Worm (Caenorhabditis elegans): ENCODE measurements around the gene chst-1.

chst-1 gene

ce11 chrII:8129495-8130010 lies 22.8 kb upstream of the chst-1 start, which contains the start of gene ulp-4:
ulp-4 (plus strand) TSS chrII:8129960.
- TF ChIP-seq madf-10 (tag; optimal IDR thresholded peaks at IDR 0.05) (no peak), nhr-80 (tag; optimal IDR thresholded peaks at IDR 0.05) (peak; percentile 66)

DNA sequence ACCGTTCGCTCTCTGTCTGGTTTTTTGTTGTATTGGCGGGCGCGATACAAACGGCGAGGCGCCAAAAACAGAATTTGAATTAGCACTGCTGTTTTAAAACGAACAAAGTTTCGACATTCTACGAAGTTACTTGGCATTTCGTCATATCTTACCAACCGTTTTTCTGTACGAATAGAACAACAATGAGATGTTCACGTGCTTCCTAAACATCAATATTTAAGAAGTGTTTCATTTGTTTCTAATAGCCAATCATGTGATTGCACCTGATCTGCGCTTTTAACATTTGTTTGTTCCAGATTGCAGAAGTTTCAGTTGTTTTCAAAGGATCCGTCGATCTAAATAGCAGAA lies 22.2 kb upstream of the chst-1 start:
- TF ChIP-seq cebp-1 (GFP tag; IDR thresholded peaks at IDR 0.05) (0 out of 2 replicates have a peak, but pooled peaks have one; percentile 29), cebp-1 (tag; optimal IDR thresholded peaks at IDR 0.05) (peak; percentile 85), B0336.3 (GFP tag; IDR thresholded peaks at IDR 0.05) (no peak), unc-62 (GFP tag; optimal IDR thresholded peaks at IDR 0.05) (no peak), efl-1 (GFP tag; optimal IDR thresholded peaks at IDR 0.05) (peak; percentile 13), him-1 (tag; optimal IDR thresholded peaks at IDR 0.05) (no peak), bed-2 (GFP tag; IDR thresholded peaks at IDR 0.05) (no peak), nfya-1 (tag; optimal IDR thresholded peaks at IDR 0.05; ENCODE audit: borderline replicate concordance, insufficient read depth) (no peak), zfh-2 (GFP tag; conservative IDR thresholded peaks at IDR 0.05) (0 out of 2 replicates have a peak, but pooled peaks have one; percentile 5)

DNA sequence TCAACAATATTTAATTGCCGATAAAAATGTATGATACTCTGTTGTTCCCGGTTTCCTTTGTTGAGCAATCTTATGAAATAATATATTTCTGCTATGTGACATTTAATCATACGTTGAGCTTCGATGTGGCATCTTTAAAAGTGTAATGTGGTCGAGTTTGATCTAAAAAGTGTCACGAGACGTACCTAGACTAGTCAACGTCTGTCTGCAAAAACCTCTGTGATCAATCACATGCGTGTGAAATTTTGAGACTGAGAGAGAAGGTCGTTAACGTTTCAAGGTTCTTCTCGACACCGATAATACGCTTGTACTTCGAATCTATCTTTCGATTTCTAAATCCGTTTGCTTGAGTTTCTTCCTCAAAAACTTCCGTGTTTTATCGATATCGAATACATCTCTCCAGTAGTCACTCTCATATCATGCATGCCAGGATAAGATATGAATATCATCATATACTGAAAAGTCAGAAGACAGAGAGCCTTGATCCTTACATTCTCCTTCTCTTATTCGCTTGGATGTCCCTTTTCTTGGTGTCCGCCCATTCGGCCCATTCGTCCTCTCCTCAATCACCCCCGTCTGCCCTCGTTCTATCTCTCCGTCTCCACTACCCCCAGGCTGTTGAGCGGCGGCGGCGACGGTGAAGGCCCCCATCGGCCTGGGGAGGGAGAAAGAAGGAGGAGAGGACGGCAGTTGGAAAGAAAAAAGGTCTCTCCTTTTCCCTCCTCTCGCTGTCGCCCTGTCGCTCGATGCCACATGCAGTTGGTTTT lies 21.7 kb upstream of the chst-1 start:
- 0 out of 2 replicates have a peak, but pooled peaks have one; percentile 10 for TF ChIP-seq egl-44 (GFP tag; IDR thresholded peaks at IDR 0.05)
- no peak for TF ChIP-seq lag-1 (GFP tag; IDR thresholded peaks at IDR 0.05)
- 0 out of 2 replicates have a peak, but pooled peaks have one; percentile 10 for TF ChIP-seq hmg-1.2 (GFP tag; IDR thresholded peaks at IDR 0.05)
- peak; percentile 95 for TF ChIP-seq cebp-1 (GFP tag; IDR thresholded peaks at IDR 0.05)
- TF ChIP-seq cebp-1 (tag; optimal IDR thresholded peaks at IDR 0.05): peak; percentile 93
- TF ChIP-seq tbp1 (GFP tag; optimal IDR thresholded peaks at IDR 0.05): peak; percentile 11
- TF ChIP-seq ekl-4 (GFP tag; IDR thresholded peaks at IDR 0.05): no peak
- TF ChIP-seq madf-10 (tag; optimal IDR thresholded peaks at IDR 0.05): peak; percentile 6
- TF ChIP-seq lin-54 (GFP tag; optimal IDR thresholded peaks at IDR 0.05): peak; percentile 6
- 0 out of 2 replicates have a peak, but pooled peaks have one; percentile 12 for TF ChIP-seq rcor-1 (GFP tag; IDR thresholded peaks at IDR 0.05)
- TF ChIP-seq let-526 (GFP tag; IDR thresholded peaks at IDR 0.05): peak; percentile 50; the same call in 1 of the 2 replicates
- TF ChIP-seq mcd-1 (GFP tag; IDR thresholded peaks at IDR 0.05): peak; percentile 38; the same call in 1 of the 2 replicates
- TF ChIP-seq ceh-27 (GFP tag; optimal IDR thresholded peaks at IDR 0.05): peak; percentile 25
- peak; percentile 90 for TF ChIP-seq egrh-3 (GFP tag; IDR thresholded peaks at IDR 0.05)
- no peak for TF ChIP-seq Y79H2A.3 (GFP tag; conservative IDR thresholded peaks at IDR 0.05)
- no peak for TF ChIP-seq lsl-1 (GFP tag; optimal IDR thresholded peaks at IDR 0.05)
- no peak for TF ChIP-seq nhr-120 (GFP tag; IDR thresholded peaks at IDR 0.05)
- no peak for TF ChIP-seq tlf-1 (GFP tag; optimal IDR thresholded peaks at IDR 0.05)
- peak; percentile 28 for TF ChIP-seq repo-1 (tag; optimal IDR thresholded peaks at IDR 0.05)
- TF ChIP-seq F37B4.10 (GFP tag; IDR thresholded peaks at IDR 0.05): 0 out of 2 replicates have a peak, but pooled peaks have one; percentile 28
- TF ChIP-seq ceh-40 (GFP tag; IDR thresholded peaks at IDR 0.05): peak; percentile 55; the same call in 1 of the 2 replicates
- TF ChIP-seq aptf-3 (GFP tag; IDR thresholded peaks at IDR 0.05): 0 out of 2 replicates have a peak, but pooled peaks have one; percentile 40
- no peak for TF ChIP-seq F57A8.1 (GFP tag; optimal IDR thresholded peaks at IDR 0.05)
- TF ChIP-seq F52B5.7 (tag; optimal IDR thresholded peaks at IDR 0.05): peak; percentile 72
- TF ChIP-seq mes-4 (tag; optimal IDR thresholded peaks at IDR 0.05): no peak
- no peak for TF ChIP-seq sea-2 (GFP tag; IDR thresholded peaks at IDR 0.05)
- TF ChIP-seq zfh-2 (GFP tag; conservative IDR thresholded peaks at IDR 0.05): peak; percentile 99
- TF ChIP-seq attf-5 (GFP tag; optimal IDR thresholded peaks at IDR 0.05): peak; percentile 36
- no peak for TF ChIP-seq xnd-1 (tag; optimal IDR thresholded peaks at IDR 0.05)
- TF ChIP-seq dox-1 (GFP tag; IDR thresholded peaks at IDR 0.05): peak; percentile 65
- TF ChIP-seq ceh-91 (GFP tag; IDR thresholded peaks at IDR 0.05): no peak
- no peak for TF ChIP-seq nhr-179 (tag; optimal IDR thresholded peaks at IDR 0.05)
- peak; percentile 37 for TF ChIP-seq nhr-80 (tag; optimal IDR thresholded peaks at IDR 0.05)
- TF ChIP-seq lir-1 (GFP tag; conservative IDR thresholded peaks at IDR 0.05): peak; percentile 11; the same call in 1 of the 2 replicates
- peak; percentile 52 for TF ChIP-seq unc-62 (GFP tag; optimal IDR thresholded peaks at IDR 0.05)

All from whole organism, young adult.